In the genomic region with DNA sequence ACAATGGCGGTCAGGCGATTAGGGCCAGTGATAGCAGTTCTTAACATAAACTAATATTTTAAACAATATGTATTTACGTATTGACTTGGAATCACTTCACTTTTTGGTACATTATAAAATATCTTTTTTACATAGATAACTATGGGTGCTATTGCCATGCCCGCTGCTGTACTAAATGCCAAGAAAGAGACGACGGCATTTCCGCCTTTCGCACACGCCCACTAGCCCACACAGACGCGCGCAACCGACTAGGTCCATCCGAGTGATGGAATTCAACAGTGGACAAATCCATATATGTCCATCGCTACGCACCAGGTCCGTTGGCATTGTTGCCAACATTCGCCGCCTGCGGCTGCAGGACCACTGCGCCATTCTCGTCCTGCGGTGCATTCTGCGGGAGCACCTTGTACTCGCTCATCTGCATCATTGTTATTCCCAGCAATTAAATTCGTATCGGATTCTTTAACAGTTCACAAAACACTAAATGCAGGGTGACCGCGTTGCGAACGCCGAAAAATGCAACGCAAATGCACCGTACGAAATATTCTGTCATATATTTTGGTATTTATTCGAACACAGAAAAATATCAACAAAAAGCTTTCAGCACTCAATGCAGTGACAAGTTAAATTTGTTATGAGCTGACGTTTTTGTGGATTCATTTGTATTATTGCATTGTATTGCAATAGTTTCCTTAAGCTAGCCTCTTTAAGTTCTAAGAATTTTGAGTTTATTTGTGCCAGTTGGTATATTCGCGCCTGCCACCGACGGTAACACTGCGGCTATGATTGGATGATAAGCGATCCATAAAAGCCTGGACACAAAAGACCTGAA, we compare ENCODE assay signal across 1 fruit fly cellular context.
TF ChIP-seq lines count a peak whose summit lies in the region.

Gene scramb2 (minus strand): TSS at position 488 of the 832 bp plus-strand sequence.
Gene Sk2 (plus strand): TSS at position 763 of the 832 bp plus-strand sequence.

TF ChIP-seq in whole organism, embryonic, 481 proteins besides CTCF, POLR2A, EP300 and RAD21 (continued from another document and continues in another):
- TF ChIP-seq crc (GFP tag; optimal IDR thresholded peaks at IDR 0.05; lab: Kevin White, UChicago) = peak; percentile 81
- TF ChIP-seq jigr1 (GFP tag; IDR thresholded peaks at IDR 0.05; lab: Robert Waterston, UW) = peak; percentile 90
- TF ChIP-seq CG17186 (GFP tag; optimal IDR thresholded peaks at IDR 0.05; lab: Kevin White, UChicago) = peak; percentile 50
- peak; percentile 81 for TF ChIP-seq Dad (GFP tag; optimal IDR thresholded peaks at IDR 0.05; lab: Kevin White, UChicago)
- TF ChIP-seq Meics (GFP tag; optimal IDR thresholded peaks at IDR 0.05; lab: Kevin White, UChicago) = peak; percentile 96
- TF ChIP-seq wdn (GFP tag; IDR thresholded peaks at IDR 0.05; lab: Robert Waterston, UW) = peak; percentile 93
- peak; percentile 68 for TF ChIP-seq da (GFP tag; optimal IDR thresholded peaks at IDR 0.05; lab: Kevin White, UChicago)
- peak; percentile 92 for TF ChIP-seq Chrac-16 (GFP tag; optimal IDR thresholded peaks at IDR 0.05; lab: Kevin White, UChicago)
- TF ChIP-seq Oaz (GFP tag; IDR thresholded peaks at IDR 0.05; lab: Robert Waterston, UW) = peak; percentile 91
- peak; percentile 75 for TF ChIP-seq Bdp1 (GFP tag; optimal IDR thresholded peaks at IDR 0.05; lab: Kevin White, UChicago)
- TF ChIP-seq gt (GFP tag; IDR thresholded peaks at IDR 0.05; lab: Robert Waterston, UW) = peak; percentile 83
- peak; percentile 96 for TF ChIP-seq dysf (GFP tag; IDR thresholded peaks at IDR 0.05; lab: Robert Waterston, UW)
- TF ChIP-seq amos (GFP tag; IDR thresholded peaks at IDR 0.05; lab: Robert Waterston, UW; ENCODE audit: partially characterized antibody) = no peak
- peak; percentile 97 for TF ChIP-seq gfzf (GFP tag; optimal IDR thresholded peaks at IDR 0.05; lab: Kevin White, UChicago)
- TF ChIP-seq TFAM (GFP tag; optimal IDR thresholded peaks at IDR 0.05; lab: Kevin White, UChicago) = peak; percentile 85
- TF ChIP-seq schlank (tag; optimal IDR thresholded peaks at IDR 0.05; lab: Kevin White, UChicago) = peak; percentile 86
- peak; percentile 85 for TF ChIP-seq CG9215 (GFP tag; IDR thresholded peaks at IDR 0.05; lab: Robert Waterston, UW)
- TF ChIP-seq peb (GFP tag; IDR thresholded peaks at IDR 0.05; lab: Robert Waterston, UW) = peak; percentile 84
- peak; percentile 81 for TF ChIP-seq NC2α (GFP tag; optimal IDR thresholded peaks at IDR 0.05; lab: Kevin White, UChicago)
- peak; percentile 67 for TF ChIP-seq disco-r (GFP tag; optimal IDR thresholded peaks at IDR 0.05; lab: Kevin White, UChicago)
- peak; percentile 37; the same call in 1 of the 2 replicates for TF ChIP-seq crol (GFP tag; IDR thresholded peaks at IDR 0.05; lab: Robert Waterston, UW)
- no peak for TF ChIP-seq p53 (GFP tag; optimal IDR thresholded peaks at IDR 0.05; lab: Kevin White, UChicago)
- peak; percentile 95 for TF ChIP-seq Asciz (GFP tag; optimal IDR thresholded peaks at IDR 0.05; lab: Kevin White, UChicago)
- TF ChIP-seq CG34422 (GFP tag; IDR thresholded peaks at IDR 0.05; lab: Robert Waterston, UW) = peak; percentile 96
- TF ChIP-seq CG17912 (GFP tag; optimal IDR thresholded peaks at IDR 0.05; lab: Kevin White, UChicago) = peak; percentile 85
- peak; percentile 91 for TF ChIP-seq Fer2 (tag; optimal IDR thresholded peaks at IDR 0.05; lab: Kevin White, UChicago)
- TF ChIP-seq cg (GFP tag; optimal IDR thresholded peaks at IDR 0.05; lab: Kevin White, UChicago) = no peak
- TF ChIP-seq Blimp-1 (GFP tag; optimal IDR thresholded peaks at IDR 0.05; lab: Kevin White, UChicago) = peak; percentile 91
- peak; percentile 86 for TF ChIP-seq CG15696 (tag; optimal IDR thresholded peaks at IDR 0.05; lab: Kevin White, UChicago)
- peak; percentile 91 for TF ChIP-seq CG3847 (GFP tag; IDR thresholded peaks at IDR 0.05; lab: Robert Waterston, UW)
- peak; percentile 91 to 94 for TF ChIP-seq dpn (GFP tag; optimal IDR thresholded peaks at IDR 0.05; lab: Kevin White, UChicago)
- peak; percentile 86 for TF ChIP-seq CG7357 (GFP tag; IDR thresholded peaks at IDR 0.05; lab: Robert Waterston, UW)
- peak; percentile 98 for TF ChIP-seq CG6854 (GFP tag; optimal IDR thresholded peaks at IDR 0.05; lab: Kevin White, UChicago)
- TF ChIP-seq nau (GFP tag; optimal IDR thresholded peaks at IDR 0.05; lab: Kevin White, UChicago) = peak; percentile 94
- no peak for TF ChIP-seq zen2 (GFP tag; IDR thresholded peaks at IDR 0.05; lab: Robert Waterston, UW; ENCODE audit: partially characterized antibody)
- TF ChIP-seq wor (GFP tag; IDR thresholded peaks at IDR 0.05; lab: Robert Waterston, UW) = peak; percentile 90
- peak; percentile 92 for TF ChIP-seq mirr (GFP tag; optimal IDR thresholded peaks at IDR 0.05; lab: Kevin White, UChicago)
- TF ChIP-seq bowl (GFP tag; IDR thresholded peaks at IDR 0.05; lab: Robert Waterston, UW) = peak; percentile 84
- no peak for TF ChIP-seq pita (GFP tag; optimal IDR thresholded peaks at IDR 0.05; lab: Kevin White, UChicago)
- TF ChIP-seq Taf1 (GFP tag; IDR thresholded peaks at IDR 0.05; lab: Robert Waterston, UW) = peak; percentile 92
- peak; percentile 89 for TF ChIP-seq CG10147 (GFP tag; optimal IDR thresholded peaks at IDR 0.05; lab: Kevin White, UChicago)
- peak; percentile 96 for TF ChIP-seq caup (GFP tag; optimal IDR thresholded peaks at IDR 0.05; lab: Kevin White, UChicago; ENCODE audit: severe bottlenecking)
- peak; percentile 93 for TF ChIP-seq MTF-1 (GFP tag; optimal IDR thresholded peaks at IDR 0.05; lab: Kevin White, UChicago; ENCODE audit: borderline replicate concordance)
- peak; percentile 72 for TF ChIP-seq CG12744 (GFP tag; optimal IDR thresholded peaks at IDR 0.05; lab: Kevin White, UChicago)
- TF ChIP-seq CG12659 (GFP tag; optimal IDR thresholded peaks at IDR 0.05; lab: Kevin White, UChicago) = peak; percentile 97
- peak; percentile 85 for TF ChIP-seq gcm2 (GFP tag; optimal IDR thresholded peaks at IDR 0.05; lab: Kevin White, UChicago)
- peak in 1 of 2 experiments; percentile 59 for TF ChIP-seq crp (GFP tag; optimal IDR thresholded peaks at IDR 0.05; lab: Kevin White, UChicago)
- peak; percentile 53 for TF ChIP-seq emc (GFP tag; optimal IDR thresholded peaks at IDR 0.05; lab: Kevin White, UChicago)
- peak; percentile 77 for TF ChIP-seq CG43689 (GFP tag; IDR thresholded peaks at IDR 0.05; lab: Robert Waterston, UW)
- TF ChIP-seq unpg (GFP tag; optimal IDR thresholded peaks at IDR 0.05; lab: Kevin White, UChicago) = peak; percentile 97
- peak; percentile 27 to 58 for TF ChIP-seq insv (GFP tag; optimal IDR thresholded peaks at IDR 0.05; lab: Kevin White, UChicago)
- peak; percentile 74 for TF ChIP-seq Atf-2 (GFP tag; optimal IDR thresholded peaks at IDR 0.05; lab: Kevin White, UChicago)
- TF ChIP-seq Sox100B (GFP tag; optimal IDR thresholded peaks at IDR 0.05; lab: Kevin White, UChicago) = peak; percentile 94
- TF ChIP-seq CG17359 (tag; optimal IDR thresholded peaks at IDR 0.05; lab: Kevin White, UChicago) = peak; percentile 96
- no peak for TF ChIP-seq hb (GFP tag; IDR thresholded peaks at IDR 0.05; lab: Robert Waterston, UW; ENCODE audit: partially characterized antibody)
- TF ChIP-seq hth (optimal IDR thresholded peaks at IDR 0.05; lab: Kevin White, UChicago) = no peak
- TF ChIP-seq btn (GFP tag; optimal IDR thresholded peaks at IDR 0.05; lab: Kevin White, UChicago) = peak; percentile 77
- TF ChIP-seq vvl (GFP tag; IDR thresholded peaks at IDR 0.05; lab: Robert Waterston, UW) = peak; percentile 98
- TF ChIP-seq hkb (optimal IDR thresholded peaks at IDR 0.05; lab: Kevin White, UChicago) = peak; percentile 58
- TF ChIP-seq hkb (GFP tag; IDR thresholded peaks at IDR 0.05; lab: Robert Waterston, UW) = peak; percentile 98
- peak; percentile 84 for TF ChIP-seq CG6654 (GFP tag; optimal IDR thresholded peaks at IDR 0.05; lab: Kevin White, UChicago)
- TF ChIP-seq CG6175 (GFP tag; IDR thresholded peaks at IDR 0.05; lab: Robert Waterston, UW) = peak; percentile 91
- TF ChIP-seq yki (optimal IDR thresholded peaks at IDR 0.05; lab: Kevin White, UChicago) = no peak
- TF ChIP-seq slp2 (GFP tag; optimal IDR thresholded peaks at IDR 0.05; lab: Kevin White, UChicago) = peak; percentile 87
- peak; percentile 89 for TF ChIP-seq gro (GFP tag; optimal IDR thresholded peaks at IDR 0.05; lab: Kevin White, UChicago)
- peak; percentile 79 for TF ChIP-seq jumu (GFP tag; optimal IDR thresholded peaks at IDR 0.05; lab: Kevin White, UChicago)
- peak; percentile 42 for TF ChIP-seq corto (GFP tag; optimal IDR thresholded peaks at IDR 0.05; lab: Kevin White, UChicago)
- TF ChIP-seq Lim3 (GFP tag; IDR thresholded peaks at IDR 0.05; lab: Robert Waterston, UW) = peak; percentile 83; the same call in 1 of the 2 replicates
- TF ChIP-seq cato (GFP tag; optimal IDR thresholded peaks at IDR 0.05; lab: Kevin White, UChicago; ENCODE audit: borderline replicate concordance) = peak; percentile 88
- TF ChIP-seq CG17568 (GFP tag; optimal IDR thresholded peaks at IDR 0.05; lab: Kevin White, UChicago) = peak; percentile 94
- peak; percentile 83 to 86 for TF ChIP-seq Pdp1 (GFP tag; optimal IDR thresholded peaks at IDR 0.05; lab: Kevin White, UChicago)
- TF ChIP-seq CG13624 (GFP tag; optimal IDR thresholded peaks at IDR 0.05; lab: Kevin White, UChicago) = peak; percentile 84
- TF ChIP-seq B-H1 (GFP tag; IDR thresholded peaks at IDR 0.05; lab: Robert Waterston, UW) = peak; percentile 91
- TF ChIP-seq CG4617 (GFP tag; optimal IDR thresholded peaks at IDR 0.05; lab: Kevin White, UChicago; ENCODE audit: borderline replicate concordance) = peak; percentile 63
- TF ChIP-seq Scr (GFP tag; IDR thresholded peaks at IDR 0.05; lab: Robert Waterston, UW; ENCODE audit: partially characterized antibody) = no peak
- peak; percentile 88 for TF ChIP-seq CG1024 (GFP tag; IDR thresholded peaks at IDR 0.05; lab: Robert Waterston, UW)
- TF ChIP-seq aop (GFP tag; IDR thresholded peaks at IDR 0.05; lab: Robert Waterston, UW) = peak; percentile 73
- no peak for TF ChIP-seq Doc3 (GFP tag; IDR thresholded peaks at IDR 0.05; lab: Robert Waterston, UW; ENCODE audit: partially characterized antibody)
- peak; percentile 96 for TF ChIP-seq CG32532 (GFP tag; IDR thresholded peaks at IDR 0.05; lab: Robert Waterston, UW)
- peak; percentile 89 for TF ChIP-seq Spps (tag; optimal IDR thresholded peaks at IDR 0.05; lab: Kevin White, UChicago)
- TF ChIP-seq CG10959 (GFP tag; IDR thresholded peaks at IDR 0.05; lab: Robert Waterston, UW) = peak; percentile 89
- TF ChIP-seq CG12155 (GFP tag; optimal IDR thresholded peaks at IDR 0.05; lab: Kevin White, UChicago) = peak; percentile 86
- TF ChIP-seq CG14014 (GFP tag; IDR thresholded peaks at IDR 0.05; lab: Robert Waterston, UW) = peak; percentile 95
- peak; percentile 91 for TF ChIP-seq CG18476 (GFP tag; optimal IDR thresholded peaks at IDR 0.05; lab: Kevin White, UChicago)
- TF ChIP-seq CG13894 (tag; optimal IDR thresholded peaks at IDR 0.05; lab: Kevin White, UChicago) = peak; percentile 85
- TF ChIP-seq NK7.1 (GFP tag; optimal IDR thresholded peaks at IDR 0.05; lab: Kevin White, UChicago) = peak; percentile 32
- peak; percentile 90 for TF ChIP-seq CG11093 (GFP tag; IDR thresholded peaks at IDR 0.05; lab: Robert Waterston, UW)
- peak; percentile 95 for TF ChIP-seq bcd (GFP tag; optimal IDR thresholded peaks at IDR 0.05; lab: Kevin White, UChicago)
- TF ChIP-seq CG8089 (GFP tag; optimal IDR thresholded peaks at IDR 0.05; lab: Kevin White, UChicago) = peak; percentile 68
- peak; percentile 38; the same call in 1 of the 2 replicates for TF ChIP-seq Dref (GFP tag; IDR thresholded peaks at IDR 0.05; lab: Robert Waterston, UW)
- peak; percentile 86 for TF ChIP-seq CG16815 (GFP tag; optimal IDR thresholded peaks at IDR 0.05; lab: Kevin White, UChicago)
- peak; percentile 94 for TF ChIP-seq tgo (GFP tag; IDR thresholded peaks at IDR 0.05; lab: Robert Waterston, UW)
- TF ChIP-seq MBD-R2 (GFP tag; IDR thresholded peaks at IDR 0.05; lab: Robert Waterston, UW) = peak; percentile 80
- TF ChIP-seq CG6254 (GFP tag; optimal IDR thresholded peaks at IDR 0.05; lab: Kevin White, UChicago) = peak; percentile 94
- TF ChIP-seq Neu2 (GFP tag; optimal IDR thresholded peaks at IDR 0.05; lab: Kevin White, UChicago; ENCODE audit: borderline replicate concordance) = no peak
- TF ChIP-seq CG4282 (GFP tag; optimal IDR thresholded peaks at IDR 0.05; lab: Kevin White, UChicago) = peak; percentile 20
- TF ChIP-seq Ravus (GFP tag; IDR thresholded peaks at IDR 0.05; lab: Robert Waterston, UW) = peak; percentile 86
- no peak for TF ChIP-seq sna (GFP tag; IDR thresholded peaks at IDR 0.05; lab: Robert Waterston, UW; ENCODE audit: partially characterized antibody)
- peak; percentile 55; the same call in 1 of the 2 replicates for TF ChIP-seq Dip2 (GFP tag; IDR thresholded peaks at IDR 0.05; lab: Robert Waterston, UW)
- peak; percentile 47 for TF ChIP-seq Elba2 (GFP tag; optimal IDR thresholded peaks at IDR 0.05; lab: Kevin White, UChicago)
- TF ChIP-seq CoRest (tag; optimal IDR thresholded peaks at IDR 0.05; lab: Kevin White, UChicago) = peak; percentile 94
- TF ChIP-seq zen (tag; optimal IDR thresholded peaks at IDR 0.05; lab: Kevin White, UChicago) = peak; percentile 86
- TF ChIP-seq CG1603 (tag; optimal IDR thresholded peaks at IDR 0.05; lab: Kevin White, UChicago) = peak; percentile 90
- TF ChIP-seq CHES-1-like (GFP tag; optimal IDR thresholded peaks at IDR 0.05; lab: Kevin White, UChicago) = peak; percentile 57
- peak; percentile 94 for TF ChIP-seq CG10979 (tag; optimal IDR thresholded peaks at IDR 0.05; lab: Kevin White, UChicago)
- peak; percentile 94 for TF ChIP-seq Dek (tag; optimal IDR thresholded peaks at IDR 0.05; lab: Kevin White, UChicago)
- TF ChIP-seq Adf1 (GFP tag; IDR thresholded peaks at IDR 0.05; lab: Robert Waterston, UW) = peak; percentile 66
- peak; percentile 95 for TF ChIP-seq CG11723 (GFP tag; optimal IDR thresholded peaks at IDR 0.05; lab: Kevin White, UChicago)
- peak; percentile 88 for TF ChIP-seq CG14667 (GFP tag; IDR thresholded peaks at IDR 0.05; lab: Robert Waterston, UW)
- TF ChIP-seq CG2129 (GFP tag; IDR thresholded peaks at IDR 0.05; lab: Robert Waterston, UW; ENCODE audit: partially characterized antibody) = no peak
- TF ChIP-seq bab2 (GFP tag; optimal IDR thresholded peaks at IDR 0.05; lab: Kevin White, UChicago) = peak; percentile 87
- TF ChIP-seq CG10366 (GFP tag; IDR thresholded peaks at IDR 0.05; lab: Robert Waterston, UW) = peak; percentile 94
- peak; percentile 99 for TF ChIP-seq Ets65A (GFP tag; lab: Kevin White, UChicago)
- peak; percentile 83 for TF ChIP-seq CG12942 (GFP tag; optimal IDR thresholded peaks at IDR 0.05; lab: Kevin White, UChicago)
- peak; percentile 94 for TF ChIP-seq CG8388 (GFP tag; optimal IDR thresholded peaks at IDR 0.05; lab: Kevin White, UChicago)
- TF ChIP-seq phol (tag; optimal IDR thresholded peaks at IDR 0.05; lab: Kevin White, UChicago) = peak; percentile 93
- peak; percentile 97 for TF ChIP-seq CG31441 (GFP tag; IDR thresholded peaks at IDR 0.05; lab: Robert Waterston, UW)
- peak; percentile 43 for TF ChIP-seq shn (GFP tag; optimal IDR thresholded peaks at IDR 0.05; lab: Kevin White, UChicago)
